Worm (Caenorhabditis elegans): ENCODE results near the gene ZC262.7.
A peak's percentile ranks its signal among the peaks of the same experiment; 100 is the strongest.

The ZC262.7 gene

ce11 chrIII:8380645-8381044, 36.5 kb upstream of the ZC262.7 start, which contains the start of gene R05D3.12:
Gene R05D3.12, plus strand, starts transcription at chrIII:8380945.
- no peak for TF ChIP-seq ccch-3 (GFP tag; optimal IDR thresholded peaks at IDR 0.05)
- TF ChIP-seq Y53G8AR.9 (GFP tag; conservative IDR thresholded peaks at IDR 0.05) = 0 out of 2 replicates have a peak, but pooled peaks have one; percentile 16
- no peak for TF ChIP-seq F49E8.2 (tag; optimal IDR thresholded peaks at IDR 0.05; ENCODE audit: insufficient read depth)
- no peak for TF ChIP-seq ceh-27 (GFP tag; optimal IDR thresholded peaks at IDR 0.05)
- TF ChIP-seq mes-4 (tag; optimal IDR thresholded peaks at IDR 0.05) = no peak
- peak; percentile 27; the same call in 1 of the 2 replicates for TF ChIP-seq madf-6 (GFP tag; IDR thresholded peaks at IDR 0.05)

- no peak for TF ChIP-seq F23B12.7 (tag; optimal IDR thresholded peaks at IDR 0.05; ENCODE audit: insufficient read depth)
- no peak for TF ChIP-seq Y79H2A.3 (GFP tag; conservative IDR thresholded peaks at IDR 0.05)
- TF ChIP-seq snpc-3.4 (tag; optimal IDR thresholded peaks at IDR 0.05) = no peak
- no peak for TF ChIP-seq hrde-1 (tag; optimal IDR thresholded peaks at IDR 0.05; ENCODE audit: borderline replicate concordance)
- no peak for TF ChIP-seq ceh-100 (GFP tag; IDR thresholded peaks at IDR 0.05)
- TF ChIP-seq ztf-25 (GFP tag; IDR thresholded peaks at IDR 0.05) = no peak
- no peak for TF ChIP-seq ekl-4 (GFP tag; IDR thresholded peaks at IDR 0.05)
- TF ChIP-seq ama-1 (optimal IDR thresholded peaks at IDR 0.05) = no peak
- peak in 1 of 2 experiments; percentile 38 for TF ChIP-seq ama-1 (GFP tag; optimal IDR thresholded peaks at IDR 0.05)
- TF ChIP-seq lir-1 (GFP tag; conservative IDR thresholded peaks at IDR 0.05) = no peak
- no peak; the same call in 1 of the 2 replicates for TF ChIP-seq madf-6 (GFP tag; IDR thresholded peaks at IDR 0.05)
- TF ChIP-seq ztf-26 (tag; optimal IDR thresholded peaks at IDR 0.05) = no peak
- TF ChIP-seq Y56A3A.18 (GFP tag; IDR thresholded peaks at IDR 0.05) = no peak
- no peak for TF ChIP-seq tlf-1 (GFP tag; optimal IDR thresholded peaks at IDR 0.05)
- TF ChIP-seq F33H1.4 (GFP tag; IDR thresholded peaks at IDR 0.05) = no peak
- peak; percentile 16; the same call in 1 of the 2 replicates for TF ChIP-seq hmg-1.2 (GFP tag; IDR thresholded peaks at IDR 0.05)
Measured at ce11 chrIII:8375000-8375399, 30.9 kb upstream of the ZC262.7 start, which contains the start of gene met-2. Gene met-2, plus strand, starts transcription at chrIII:8375300.

- no peak for TF ChIP-seq mes-4 (tag; optimal IDR thresholded peaks at IDR 0.05)
- no peak for TF ChIP-seq lsy-27 (tag; optimal IDR thresholded peaks at IDR 0.05; ENCODE audit: borderline replicate concordance, insufficient read depth)
- TF ChIP-seq T07F8.4 (tag; optimal IDR thresholded peaks at IDR 0.05) = no peak
- TF ChIP-seq chd-7 (tag; optimal IDR thresholded peaks at IDR 0.05) = no peak
- TF ChIP-seq lin-40 (tag; optimal IDR thresholded peaks at IDR 0.05) = no peak
- TF ChIP-seq F33H1.4 (GFP tag; IDR thresholded peaks at IDR 0.05) = no peak
- no peak for TF ChIP-seq F22D6.2 (tag; optimal IDR thresholded peaks at IDR 0.05)
- TF ChIP-seq lsl-1 (GFP tag; optimal IDR thresholded peaks at IDR 0.05) = no peak
- no peak for TF ChIP-seq cebp-2 (GFP tag; IDR thresholded peaks at IDR 0.05)
- TF ChIP-seq attf-3 (GFP tag; conservative IDR thresholded peaks at IDR 0.05) = no peak
- no peak for TF ChIP-seq ceh-27 (GFP tag; optimal IDR thresholded peaks at IDR 0.05)
- no peak for TF ChIP-seq F23B12.7 (tag; optimal IDR thresholded peaks at IDR 0.05; ENCODE audit: insufficient read depth)
- no peak for TF ChIP-seq dpff-1 (tag; optimal IDR thresholded peaks at IDR 0.05)
- TF ChIP-seq F57C9.4 (tag; optimal IDR thresholded peaks at IDR 0.05) = no peak
- no peak for TF ChIP-seq hsf-1 (GFP tag; IDR thresholded peaks at IDR 0.05)
- no peak for TF ChIP-seq die-1 (tag; optimal IDR thresholded peaks at IDR 0.05)
- no peak for TF ChIP-seq bed-1 (GFP tag; IDR thresholded peaks at IDR 0.05)
- TF ChIP-seq snpc-1.1 (tag; optimal IDR thresholded peaks at IDR 0.05; ENCODE audit: insufficient read depth) = no peak
- no peak for TF ChIP-seq Y67H2A.10 (GFP tag; conservative IDR thresholded peaks at IDR 0.05)
Measured at ce11 chrIII:8371595-8372305, 27.6 kb upstream of the ZC262.7 start, which contains the start of gene lmbr-1. Gene lmbr-1, plus strand, starts transcription at chrIII:8372255.
